Fruit fly (Drosophila melanogaster) whole organism, wandering third instar larva: ENCODE measurements around the gene CG31249.

Experiments used
- psq ChIP-seq: fragments of 200-800 bp; sonication (Bioruptor generic); optimal IDR thresholded peaks from 3 replicates; lab custom pipeline; 2017; ENCODE audit warnings: missing biosample characterization, mild to moderate bottlenecking, missing genetic modification characterization, moderate library complexity
- woc ChIP-seq: sonication (Bioruptor generic); optimal IDR thresholded peaks from 2 replicates; lab custom pipeline; 2016; ENCODE audit warnings: missing biosample characterization, mild to moderate bottlenecking, missing genetic modification characterization

- TF ChIP-seq woc: no peak
- no peak for TF ChIP-seq psq (GFP tag; lab: Kevin White, UChicago)
Measured at dm6 chr3R:17724963-17725362, 38.1 kb upstream of the CG31249 start, which contains the start of gene Atg8b.
